Worm (Caenorhabditis elegans) whole organism, L4 larva: ENCODE measurements around the gene T09A5.15.

Experiments
- lin-15B ChIP-seq: fragments of 150-350 bp; sonication (generic microtip); optimal IDR thresholded peaks from 3 replicates; lab custom pipeline; 2014; ENCODE audit warnings: missing biosample characterization, missing genetic modification characterization
- mep-1 ChIP-seq: fragments of 150-350 bp; sonication (generic microtip); optimal IDR thresholded peaks from 3 replicates; lab custom pipeline; 2014; ENCODE audit warnings: missing biosample characterization, missing genetic modification characterization
- nhr-237 ChIP-seq: sonication (generic microtip); optimal IDR thresholded peaks from 2 replicates; lab custom pipeline; 2017; ENCODE audit warnings: missing biosample characterization, missing genetic modification characterization
- php-3 ChIP-seq: fragments of 200-800 bp; sonication (Bioruptor generic); IDR thresholded peaks from 2 replicates; pipeline ENCODE4 v1.3.6; 2022; ENCODE audit warnings: missing genetic modification reagents, missing genetic modification characterization, missing compliant biosample characterization

ce11 chrII:7819359-7819758, 38.4 kb upstream of the T09A5.15 start:
- TF ChIP-seq nhr-237 (no peak), php-3 (GFP tag; lab: Robert Waterston, UW) (no peak), mep-1 (tag; lab: Kevin White, UChicago) (no peak), lin-15B (tag; lab: Kevin White, UChicago) (no peak)
